Worm (Caenorhabditis elegans) whole organism, young adult: ENCODE results near the gene F15B9.8.

Source experiments
- B0261.1 ChIP-seq: sonication (generic microtip); optimal IDR thresholded peaks from 2 replicates; lab custom pipeline; 2016; ENCODE audit warnings: mild to moderate bottlenecking, missing genetic modification characterization, moderate library complexity, missing compliant biosample characterization
- B0336.3 ChIP-seq: fragments of 200-800 bp; sonication (Bioruptor generic); IDR thresholded peaks from 2 replicates; pipeline ENCODE4 v1.3.6; 2022; ENCODE audit warnings: missing genetic modification characterization, missing compliant biosample characterization
- D2030.7 ChIP-seq: fragments of 200-800 bp; sonication (Bioruptor generic); IDR thresholded peaks from 2 replicates; pipeline ENCODE4 v1.3.6; 2022; ENCODE audit warnings: missing genetic modification reagents, missing genetic modification characterization, missing compliant biosample characterization
- F10E7.11 ChIP-seq: sonication (generic microtip); optimal IDR thresholded peaks from 2 replicates; lab custom pipeline; 2017; ENCODE audit warnings: mild to moderate bottlenecking, missing genetic modification characterization, moderate library complexity, missing compliant biosample characterization
- F33H1.4 ChIP-seq: fragments of 200-800 bp; sonication (Bioruptor generic); IDR thresholded peaks from 2 replicates; pipeline ENCODE4 v1.3.6; 2022; ENCODE audit warnings: missing genetic modification reagents, missing genetic modification characterization, missing compliant biosample characterization
- F52B5.7 ChIP-seq: sonication (generic microtip); optimal IDR thresholded peaks from 2 replicates; lab custom pipeline; 2016; ENCODE audit warnings: mild to moderate bottlenecking, missing genetic modification characterization, missing compliant biosample characterization
- Y53F4B.3 ChIP-seq: fragments of 200-800 bp; sonication (Bioruptor generic); IDR thresholded peaks from 2 replicates; pipeline ENCODE4 v1.3.6; 2022; ENCODE audit warnings: missing genetic modification reagents, missing genetic modification characterization, missing compliant biosample characterization
- Y53G8AR.9 ChIP-seq: fragments of 200-800 bp; sonication (Bioruptor generic); conservative IDR thresholded peaks from 2 replicates; pipeline ENCODE4 v1.3.6; 2022; ENCODE audit warnings: missing genetic modification reagents, missing genetic modification characterization, missing compliant biosample characterization
- Y56A3A.18 ChIP-seq: fragments of 200-800 bp; sonication (Bioruptor generic); IDR thresholded peaks from 2 replicates; pipeline ENCODE4 v1.3.6; 2022; ENCODE audit warnings: missing genetic modification reagents, missing genetic modification characterization, missing compliant biosample characterization
- Y67H2A.10 ChIP-seq: fragments of 200-800 bp; sonication (Bioruptor generic); conservative IDR thresholded peaks from 2 replicates; pipeline ENCODE4 v1.3.6; 2022; ENCODE audit warnings: missing genetic modification reagents, missing genetic modification characterization, missing compliant biosample characterization
- Y95B8A.8 ChIP-seq: fragments of 200-800 bp; sonication (Bioruptor generic); IDR thresholded peaks from 2 replicates; pipeline ENCODE4 v1.3.6; 2022; ENCODE audit warnings: missing genetic modification reagents, missing genetic modification characterization, missing compliant biosample characterization
- aptf-3 ChIP-seq: fragments of 200-800 bp; sonication (Bioruptor generic); IDR thresholded peaks from 2 replicates; pipeline ENCODE4 v1.3.6; 2022; ENCODE audit warnings: missing genetic modification characterization, missing compliant biosample characterization
- attf-5 ChIP-seq: fragments of 200-800 bp; sonication (Bioruptor generic); optimal IDR thresholded peaks from 2 replicates; lab custom pipeline; 2018; ENCODE audit warnings: mild to moderate bottlenecking, missing genetic modification characterization, missing compliant biosample characterization
- attf-6 ChIP-seq: fragments of 200-800 bp; sonication (Bioruptor generic); IDR thresholded peaks from 2 replicates; pipeline ENCODE4 v1.3.6; 2022; ENCODE audit warnings: missing genetic modification reagents, missing genetic modification characterization, missing compliant biosample characterization
- bed-1 ChIP-seq: fragments of 200-800 bp; sonication (Bioruptor generic); IDR thresholded peaks from 2 replicates; pipeline ENCODE4 v1.3.6; 2022; ENCODE audit warnings: missing genetic modification reagents, missing genetic modification characterization, missing compliant biosample characterization
- cebp-1 ChIP-seq, 2 experiments: fragments of 200-800 bp in 1 of 2; sonication (Bioruptor generic) in 1 of 2; sonication (generic microtip) in 1 of 2; IDR thresholded peaks in 1 of 2; optimal IDR thresholded peaks in 1 of 2; 2 replicates each; pipeline versions ENCODE4 v1.3.6 to Lab custom; 2017 to 2022; ENCODE audit warnings: missing compliant biosample characterization in 2 of 2, missing genetic modification characterization in 2 of 2, mild to moderate bottlenecking in 1 of 2, missing genetic modification reagents in 1 of 2, moderate library complexity in 1 of 2
- cebp-2 ChIP-seq: fragments of 200-800 bp; sonication (Bioruptor generic); IDR thresholded peaks from 2 replicates; pipeline ENCODE4 v1.3.6; 2022; ENCODE audit warnings: missing genetic modification characterization, missing compliant biosample characterization
- ceh-100 ChIP-seq: fragments of 200-800 bp; sonication (Bioruptor generic); IDR thresholded peaks from 2 replicates; pipeline ENCODE4 v1.3.6; 2022; ENCODE audit warnings: missing genetic modification reagents, missing genetic modification characterization, missing compliant biosample characterization
- ceh-40 ChIP-seq: fragments of 200-800 bp; sonication (Bioruptor generic); IDR thresholded peaks from 2 replicates; pipeline ENCODE4 v1.3.6; 2022; ENCODE audit warnings: missing genetic modification characterization, missing compliant biosample characterization
- dox-1 ChIP-seq: fragments of 200-800 bp; sonication (Bioruptor generic); IDR thresholded peaks from 2 replicates; pipeline ENCODE4 v1.3.6; 2022; ENCODE audit warnings: missing genetic modification reagents, missing genetic modification characterization, missing compliant biosample characterization
- dpl-1 ChIP-seq: fragments of 150-350 bp; optimal IDR thresholded peaks from 2 replicates; lab custom pipeline; 2014; ENCODE audit warnings: missing biosample characterization, missing genetic modification reagents, missing genetic modification characterization
- egl-18 ChIP-seq: fragments of 200-800 bp; sonication (Bioruptor generic); IDR thresholded peaks from 2 replicates; pipeline ENCODE4 v1.3.6; 2022; ENCODE audit warnings: missing genetic modification reagents, missing genetic modification characterization, missing compliant biosample characterization
- egl-44 ChIP-seq: fragments of 200-800 bp; sonication (Bioruptor generic); IDR thresholded peaks from 2 replicates; pipeline ENCODE4 v1.3.6; 2022; ENCODE audit warnings: missing genetic modification reagents, missing genetic modification characterization, missing compliant biosample characterization
- fkh-3 ChIP-seq: sonication (generic microtip); optimal IDR thresholded peaks from 2 replicates; lab custom pipeline; 2016; ENCODE audit warnings: mild to moderate bottlenecking, missing genetic modification characterization, missing compliant biosample characterization
- him-1 ChIP-seq: sonication (generic microtip); optimal IDR thresholded peaks from 2 replicates; lab custom pipeline; 2016; ENCODE audit warnings: missing genotype, missing genetic modification reagents, missing genetic modification characterization, missing compliant biosample characterization
- hlh-26 ChIP-seq: fragments of 200-800 bp; sonication (Bioruptor generic); conservative IDR thresholded peaks from 2 replicates; pipeline ENCODE4 v1.3.6; 2022; ENCODE audit warnings: missing genetic modification reagents, missing genetic modification characterization, missing compliant biosample characterization
- let-526 ChIP-seq: fragments of 200-800 bp; sonication (Bioruptor generic); IDR thresholded peaks from 2 replicates; pipeline ENCODE4 v1.3.6; 2022; ENCODE audit warnings: missing genetic modification reagents, missing genetic modification characterization, missing compliant biosample characterization
- mcd-1 ChIP-seq: fragments of 200-800 bp; sonication (Bioruptor generic); IDR thresholded peaks from 2 replicates; pipeline ENCODE4 v1.3.6; 2022; ENCODE audit warnings: missing genetic modification reagents, missing genetic modification characterization, missing compliant biosample characterization
- nhr-179 ChIP-seq: sonication (generic microtip); optimal IDR thresholded peaks from 2 replicates; lab custom pipeline; 2016; ENCODE audit warnings: mild to moderate bottlenecking, missing genetic modification characterization, missing compliant biosample characterization
- nhr-90 ChIP-seq: sonication (generic microtip); optimal IDR thresholded peaks from 2 replicates; lab custom pipeline; 2016; ENCODE audit warnings: missing genotype, mild to moderate bottlenecking, missing genetic modification characterization, missing compliant biosample characterization
- rcor-1 ChIP-seq: fragments of 200-800 bp; sonication (Bioruptor generic); IDR thresholded peaks from 2 replicates; pipeline ENCODE4 v1.3.6; 2022; ENCODE audit warnings: missing genetic modification reagents, missing genetic modification characterization, missing compliant biosample characterization
- somi-1 ChIP-seq: fragments of 200-800 bp; sonication (Bioruptor generic); optimal IDR thresholded peaks from 2 replicates; lab custom pipeline; 2018; ENCODE audit warnings: mild to moderate bottlenecking, missing genetic modification characterization, missing compliant biosample characterization
- tbp1 ChIP-seq: fragments of 200-800 bp; sonication (Bioruptor generic); optimal IDR thresholded peaks from 2 replicates; lab custom pipeline; 2018; ENCODE audit warnings: mild to moderate bottlenecking, missing genetic modification characterization, missing compliant biosample characterization
- tbx-9 ChIP-seq: sonication (generic microtip); optimal IDR thresholded peaks from 2 replicates; lab custom pipeline; 2016; ENCODE audit warnings: borderline replicate concordance, missing genetic modification characterization, inconsistent platforms, missing compliant biosample characterization
- tlf-1 ChIP-seq: fragments of 200-800 bp; sonication (Bioruptor generic); optimal IDR thresholded peaks from 2 replicates; lab custom pipeline; 2018; ENCODE audit warnings: mild to moderate bottlenecking, missing genetic modification characterization, missing compliant biosample characterization
- zim-3 ChIP-seq: sonication (generic microtip); optimal IDR thresholded peaks from 2 replicates; lab custom pipeline; 2017; ENCODE audit warnings: mild to moderate bottlenecking, missing genetic modification characterization, moderate library complexity, missing compliant biosample characterization
- ztf-3 ChIP-seq: fragments of 200-800 bp; sonication (Bioruptor generic); optimal IDR thresholded peaks from 2 replicates; lab custom pipeline; 2018; ENCODE audit warnings: mild to moderate bottlenecking, missing genetic modification characterization, missing compliant biosample characterization

F15B9.8 gene

DNA sequence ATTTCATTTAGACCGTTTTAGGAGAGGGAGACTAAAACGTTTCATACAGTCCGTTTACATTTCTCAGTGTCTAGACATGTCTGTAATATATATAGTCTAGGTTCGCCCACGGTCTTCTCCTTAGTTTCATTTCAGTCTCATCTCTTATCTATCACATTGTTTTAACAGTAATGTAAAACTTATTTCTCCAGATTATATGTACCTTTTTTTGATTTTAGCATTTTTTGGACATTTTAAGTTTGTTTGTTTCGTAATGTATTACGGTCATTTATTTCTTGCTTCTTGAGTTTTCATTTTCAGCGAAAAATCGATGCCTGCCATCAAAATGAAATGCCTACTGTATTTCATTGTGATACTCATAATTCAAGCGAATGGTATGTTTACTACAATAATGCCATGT lies 25.5 kb downstream of the F15B9.8 start, which contains the start of gene F15B9.6:
F15B9.6 (plus strand) TSS at position 301 of the 400 bp plus-strand sequence.
- TF ChIP-seq Y53G8AR.9 (GFP tag; lab: Robert Waterston, UW) (no peak), dox-1 (GFP tag; lab: Robert Waterston, UW) (no peak), ztf-3 (GFP tag; lab: Kevin White, UChicago) (no peak), F33H1.4 (GFP tag; lab: Robert Waterston, UW) (no peak), let-526 (GFP tag; lab: Robert Waterston, UW) (no peak), Y95B8A.8 (GFP tag; lab: Robert Waterston, UW) (no peak), egl-18 (no peak), Y56A3A.18 (GFP tag; lab: Robert Waterston, UW) (no peak), F10E7.11 (tag; lab: Kevin White, UChicago) (no peak)

DNA sequence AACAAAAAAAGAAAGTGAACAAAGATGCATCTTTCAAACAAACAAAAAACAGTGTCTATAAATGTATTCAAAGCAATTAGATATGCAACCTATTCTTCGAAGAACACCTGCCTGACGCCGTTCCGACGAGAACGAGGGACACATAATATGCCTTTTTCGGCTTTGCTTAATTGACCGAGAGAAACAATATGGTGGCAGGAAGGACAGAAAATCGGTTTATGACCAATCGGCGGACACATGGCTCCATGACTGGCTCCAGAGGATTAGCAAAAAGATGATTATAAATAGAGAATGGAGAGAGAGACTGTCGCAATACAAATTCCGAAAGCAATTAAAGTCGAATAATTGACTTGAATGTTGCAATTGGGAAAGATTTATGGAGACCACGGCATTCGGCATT lies 29.9 kb downstream of the F15B9.8 start:
- TF ChIP-seq zim-3 (no peak), attf-5 (no peak), him-1 (tag; lab: Kevin White, UChicago) (no peak), somi-1 (no peak), dox-1 (GFP tag; lab: Robert Waterston, UW) (no peak), tlf-1 (GFP tag; lab: Kevin White, UChicago) (no peak), hlh-26 (GFP tag; lab: Robert Waterston, UW) (no peak), nhr-90 (tag; lab: Kevin White, UChicago) (no peak), ceh-40 (GFP tag; lab: Robert Waterston, UW) (no peak), F52B5.7 (tag; lab: Kevin White, UChicago) (no peak), D2030.7 (GFP tag; lab: Robert Waterston, UW) (no peak), cebp-2 (GFP tag; lab: Robert Waterston, UW) (no peak), cebp-1 (GFP tag; IDR thresholded peaks at IDR 0.05; lab: Robert Waterston, UW) (no peak), cebp-1 (tag; optimal IDR thresholded peaks at IDR 0.05; lab: Kevin White, UChicago) (no peak), mcd-1 (no peak)

DNA sequence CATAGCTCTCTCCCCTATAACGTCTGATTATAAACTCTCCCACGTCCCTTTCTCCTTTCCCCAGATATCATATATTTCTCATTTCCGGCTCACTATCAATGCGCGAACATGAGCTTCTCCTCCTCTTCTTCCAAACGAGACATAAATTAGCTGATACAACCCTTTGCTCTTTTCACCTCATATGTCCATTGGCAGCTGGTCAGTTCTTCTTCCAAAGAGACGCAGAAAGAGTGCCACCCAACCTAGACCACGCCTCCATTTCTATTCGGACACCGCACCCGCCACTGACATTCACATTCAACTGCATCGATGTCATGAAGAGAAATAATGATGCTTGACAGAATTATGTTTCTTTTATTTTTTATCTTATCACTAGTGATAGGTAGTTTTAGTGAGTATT lies 30.4 kb downstream of the F15B9.8 start, which contains the start of gene fmi-1:
fmi-1 (plus strand) TSS at position 301 of the 400 bp plus-strand sequence.
- TF ChIP-seq attf-6 (GFP tag; lab: Robert Waterston, UW): no peak
- no peak for TF ChIP-seq tbx-9 (tag; lab: Kevin White, UChicago)
- TF ChIP-seq fkh-3 (tag; lab: Kevin White, UChicago): no peak
- no peak for TF ChIP-seq rcor-1 (GFP tag; lab: Robert Waterston, UW)
- no peak for TF ChIP-seq egl-44 (GFP tag; lab: Robert Waterston, UW)
- no peak for TF ChIP-seq dpl-1 (GFP tag; lab: Kevin White, UChicago)

DNA sequence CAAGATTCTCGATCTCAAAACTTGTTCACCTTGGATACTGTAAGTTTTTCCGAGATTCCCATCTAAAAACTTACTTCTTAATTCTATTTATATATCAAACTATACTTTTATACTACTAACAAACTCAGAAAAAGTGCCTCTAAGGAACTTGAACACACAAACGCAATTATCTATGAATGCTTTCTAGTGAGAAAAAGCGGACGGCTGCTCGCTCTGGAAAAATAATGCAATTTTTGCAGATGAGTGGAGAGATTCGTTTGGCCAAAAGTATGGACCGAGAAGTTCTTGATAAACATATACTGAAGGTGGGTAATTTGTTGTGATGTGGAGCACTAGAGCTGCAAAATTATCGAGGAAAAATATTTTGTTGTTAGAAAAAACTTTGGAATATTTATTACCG lies 31.7 kb downstream of the F15B9.8 start:
- no peak for TF ChIP-seq B0261.1 (tag; lab: Kevin White, UChicago)
- TF ChIP-seq ceh-100: no peak
- no peak for TF ChIP-seq nhr-179
- no peak for TF ChIP-seq bed-1
- TF ChIP-seq B0336.3 (GFP tag; lab: Robert Waterston, UW): no peak
- no peak for TF ChIP-seq Y67H2A.10 (GFP tag; lab: Robert Waterston, UW)
- TF ChIP-seq tbp1: no peak
- TF ChIP-seq Y95B8A.8 (GFP tag; lab: Robert Waterston, UW): no peak
- TF ChIP-seq aptf-3 (GFP tag; lab: Robert Waterston, UW): no peak
- no peak for TF ChIP-seq somi-1
- no peak for TF ChIP-seq Y53F4B.3 (GFP tag; lab: Robert Waterston, UW)
- TF ChIP-seq tbx-9 (tag; lab: Kevin White, UChicago): no peak
